Worm (Caenorhabditis elegans) whole organism, midembryonic: Measurements from ENCODE around the gene ife-1.

Experiments used
- T22C8.4 ChIP-seq: fragments of 200-800 bp; sonication (Bioruptor generic); IDR thresholded peaks from 2 replicates; pipeline ENCODE4 v1.3.6; 2022; ENCODE audit warnings: missing genetic modification characterization, missing compliant biosample characterization
- cog-1 ChIP-seq: sonication (generic microtip); optimal IDR thresholded peaks from 2 replicates; lab custom pipeline; 2016; ENCODE audit warnings: missing genetic modification characterization, missing compliant biosample characterization
- flt-1 ChIP-seq: fragments of 200-800 bp; sonication (Bioruptor generic); IDR thresholded peaks from 2 replicates; pipeline ENCODE4 v1.3.6; 2022; ENCODE audit warnings: missing genetic modification characterization, missing compliant biosample characterization
- klf-2 ChIP-seq: fragments of 200-800 bp; sonication (Bioruptor generic); conservative IDR thresholded peaks from 2 replicates; pipeline ENCODE4 v1.3.6; 2022; ENCODE audit warnings: missing genetic modification reagents, missing genetic modification characterization, missing compliant biosample characterization
- med-1 ChIP-seq: sonication (generic microtip); optimal IDR thresholded peaks from 2 replicates; lab custom pipeline; 2017; ENCODE audit warnings: missing genetic modification characterization, mild to moderate bottlenecking, missing compliant biosample characterization, antibody characterized with exemption, missing genetic modification reagents; ENCODE audit not compliant: insufficient read depth
- ref-1 ChIP-seq: fragments of 200-800 bp; sonication (Bioruptor generic); conservative IDR thresholded peaks from 2 replicates; pipeline ENCODE4 v1.3.6; 2022; ENCODE audit warnings: missing genetic modification reagents, missing genetic modification characterization, missing compliant biosample characterization
- tab-1 ChIP-seq: fragments of 200-800 bp; sonication (Bioruptor generic); IDR thresholded peaks from 2 replicates; pipeline ENCODE4 v1.3.6; 2022; ENCODE audit warnings: missing genetic modification characterization, missing compliant biosample characterization
- ztf-23 ChIP-seq: fragments of 200-800 bp; sonication (Bioruptor generic); IDR thresholded peaks from 2 replicates; pipeline ENCODE4 v1.3.6; 2022; ENCODE audit warnings: missing genetic modification reagents, missing genetic modification characterization, missing compliant biosample characterization
- ztf-29 ChIP-seq: fragments of 200-800 bp; sonication (Bioruptor generic); IDR thresholded peaks from 2 replicates; pipeline ENCODE4 v1.3.6; 2022; ENCODE audit warnings: missing genetic modification reagents, missing genetic modification characterization, missing compliant biosample characterization

The ife-1 gene

DNA sequence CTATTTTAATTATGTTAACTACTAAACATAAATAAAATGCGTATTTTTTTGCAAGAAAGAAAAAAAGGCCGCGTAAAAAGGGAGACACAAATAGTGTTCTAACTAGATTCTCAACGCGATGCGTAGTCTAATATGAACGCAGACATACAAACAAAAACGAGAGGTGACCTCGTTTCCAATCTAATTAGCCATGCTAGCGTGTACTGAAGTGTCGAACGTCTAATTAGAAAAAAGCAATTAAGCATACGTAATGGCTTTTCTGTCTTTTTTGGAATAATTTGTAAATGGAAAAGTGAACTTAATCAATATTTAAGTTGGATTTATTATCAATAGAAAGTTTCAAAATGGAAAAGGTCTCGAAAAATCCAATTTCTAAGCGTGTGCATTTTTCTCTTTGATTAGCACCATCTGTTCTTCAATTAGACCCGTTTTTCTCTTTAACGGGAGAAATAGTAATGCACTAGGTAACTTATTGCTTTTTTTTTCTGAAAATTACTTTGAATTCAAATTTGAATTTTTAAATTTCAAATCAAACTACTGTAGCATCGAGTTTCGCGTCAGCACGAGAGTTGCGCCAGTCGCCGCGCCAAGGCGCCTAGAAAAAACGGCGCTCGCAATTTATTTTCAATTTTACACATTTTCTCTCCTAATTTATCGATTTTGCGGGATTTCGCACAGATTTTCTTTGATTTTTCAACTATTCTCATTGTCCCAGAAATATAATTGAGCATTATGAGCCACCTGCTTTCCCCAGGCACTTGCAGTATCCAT is 2.5 kb upstream of the ife-1 start:
- TF ChIP-seq ztf-29 (GFP tag; lab: Robert Waterston, UW) (no peak), cog-1 (no peak), tab-1 (GFP tag; lab: Robert Waterston, UW) (no peak), ref-1 (GFP tag; lab: Robert Waterston, UW) (no peak), klf-2 (GFP tag; lab: Robert Waterston, UW) (no peak), T22C8.4 (0 out of 2 replicates have a peak, but pooled peaks have one; percentile 10), ztf-23 (GFP tag; lab: Robert Waterston, UW) (0 out of 2 replicates have a peak, but pooled peaks have one; percentile 33), flt-1 (no peak), med-1 (GFP tag; lab: Kevin White, UChicago) (no peak)

DNA sequence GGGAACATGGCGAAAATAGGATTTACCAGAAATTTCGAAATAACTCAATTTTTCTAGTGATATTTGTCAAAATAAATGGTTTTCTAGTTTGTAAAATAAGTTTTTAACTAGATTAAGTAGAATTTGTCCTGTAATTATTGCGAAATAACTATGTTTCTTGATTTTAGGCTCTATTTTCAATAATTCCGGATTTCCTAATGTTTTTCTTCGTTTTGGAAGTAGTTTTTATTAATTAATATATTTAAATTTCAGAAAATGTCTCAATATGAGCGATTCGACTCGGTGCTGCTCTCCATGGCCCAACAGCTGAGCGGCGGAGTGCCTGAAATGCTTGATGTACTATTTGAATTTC is 2.0 kb upstream of the ife-1 start, which contains the start of gene nud-1:
Gene nud-1 (plus strand): TSS at position 253 of the 352 bp plus-strand sequence.
- TF ChIP-seq ztf-23 (GFP tag; lab: Robert Waterston, UW) (no peak), klf-2 (GFP tag; lab: Robert Waterston, UW) (no peak), ztf-29 (GFP tag; lab: Robert Waterston, UW) (no peak), flt-1 (no peak), tab-1 (GFP tag; lab: Robert Waterston, UW) (no peak), T22C8.4 (no peak), ref-1 (GFP tag; lab: Robert Waterston, UW) (no peak)

ce11 chrIII:13342079-13342734 is 1.0 kb upstream of the ife-1 start, which contains the start of gene dro-1:
Gene dro-1 (plus strand): TSS chrIII:13342684.
- TF ChIP-seq flt-1 (no peak), cog-1 (no peak), ztf-29 (GFP tag; lab: Robert Waterston, UW) (no peak), ztf-23 (GFP tag; lab: Robert Waterston, UW) (no peak), T22C8.4 (no peak), klf-2 (GFP tag; lab: Robert Waterston, UW) (no peak), tab-1 (GFP tag; lab: Robert Waterston, UW) (no peak), ref-1 (GFP tag; lab: Robert Waterston, UW) (no peak), med-1 (GFP tag; lab: Kevin White, UChicago) (no peak)

DNA sequence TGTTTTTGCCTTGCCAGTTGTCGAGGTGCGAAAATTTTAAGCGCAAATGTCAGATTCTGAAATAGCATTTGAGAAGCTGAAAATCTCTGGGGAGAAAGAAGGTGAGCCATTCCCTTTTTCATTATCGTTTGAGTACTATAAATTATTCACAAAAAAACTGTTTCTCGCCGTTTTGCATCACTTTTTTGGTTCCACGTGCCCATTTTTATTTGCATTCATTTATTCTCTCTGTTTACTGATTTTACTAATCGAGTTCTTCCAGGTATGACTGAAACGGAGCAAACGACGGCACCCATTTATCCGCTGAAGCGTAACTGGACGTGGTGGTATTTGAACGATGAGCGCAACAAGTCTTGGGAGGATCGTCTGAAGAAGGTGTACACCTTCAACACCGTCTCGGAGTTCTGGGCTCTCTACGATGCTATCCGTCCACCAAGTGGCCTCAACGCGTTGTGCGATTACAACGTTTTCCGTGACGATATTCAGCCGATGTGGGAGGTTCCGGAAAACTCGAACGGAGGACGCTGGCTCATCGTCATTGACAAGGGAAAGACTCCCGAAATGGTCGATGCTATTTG is 434 bp downstream of the ife-1 start:
- TF ChIP-seq tab-1 (GFP tag; lab: Robert Waterston, UW) (no peak), ztf-23 (GFP tag; lab: Robert Waterston, UW) (no peak), klf-2 (GFP tag; lab: Robert Waterston, UW) (no peak), flt-1 (no peak), med-1 (GFP tag; lab: Kevin White, UChicago) (no peak), T22C8.4 (no peak), cog-1 (no peak), ref-1 (GFP tag; lab: Robert Waterston, UW) (no peak), ztf-29 (GFP tag; lab: Robert Waterston, UW) (no peak)

DNA sequence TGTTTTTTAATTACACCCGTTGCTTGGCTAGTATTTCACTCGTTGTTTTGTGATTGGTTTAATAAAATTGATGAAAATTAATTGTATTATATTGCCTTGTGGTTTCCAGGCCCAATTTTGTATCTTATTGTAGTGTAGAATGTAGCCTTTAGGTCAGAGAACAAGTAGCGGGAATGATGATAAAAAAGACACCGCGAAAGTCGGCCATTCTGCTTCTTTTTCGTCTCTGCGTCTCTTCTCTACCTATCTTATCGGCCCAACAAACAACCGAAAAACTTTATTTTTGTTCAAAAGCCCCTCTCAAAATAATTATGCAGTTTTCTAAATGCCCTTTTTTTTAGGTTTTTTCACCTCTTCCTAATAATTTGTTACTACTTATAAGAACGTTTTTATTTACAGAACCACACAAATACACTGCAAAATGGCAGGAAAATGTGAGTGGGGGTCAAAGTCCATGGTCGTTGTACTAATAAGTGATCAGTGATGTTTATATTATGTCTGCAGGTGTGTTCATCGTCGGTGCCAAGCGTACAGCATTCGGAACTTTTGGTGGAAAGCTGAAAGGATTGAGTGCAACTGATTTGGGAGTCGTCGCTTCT is 1.4 kb downstream of the ife-1 start, which contains the start of gene acaa-2:
Gene acaa-2 (plus strand): TSS at position 400 of the 599 bp plus-strand sequence.
- TF ChIP-seq cog-1, result no peak
- TF ChIP-seq flt-1, result no peak
- no peak for TF ChIP-seq klf-2 (GFP tag; lab: Robert Waterston, UW)
- no peak for TF ChIP-seq ztf-23 (GFP tag; lab: Robert Waterston, UW)
- no peak for TF ChIP-seq T22C8.4
- no peak for TF ChIP-seq ref-1 (GFP tag; lab: Robert Waterston, UW)

DNA sequence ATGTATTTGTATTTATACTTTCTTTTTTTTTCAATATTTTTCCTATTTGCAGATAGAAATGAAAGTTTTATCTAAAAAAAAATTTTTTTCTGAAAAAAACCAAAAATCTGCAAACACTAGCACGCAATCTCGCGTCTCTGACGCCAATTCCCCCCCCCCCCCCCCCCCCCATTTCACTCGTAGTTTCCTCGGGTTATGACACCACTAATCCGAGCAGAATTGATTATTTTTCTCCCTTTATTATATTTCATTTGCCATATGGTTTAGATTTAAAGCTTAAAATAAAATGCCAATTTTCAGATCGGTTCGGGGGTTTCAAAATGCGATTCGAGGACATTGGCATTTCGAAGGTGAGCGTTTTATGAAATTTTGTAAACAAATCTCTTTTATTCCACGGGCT is 3.6 kb downstream of the ife-1 start, which contains the start of gene mtm-6:
Gene mtm-6 (plus strand): TSS at position 301 of the 400 bp plus-strand sequence.
- TF ChIP-seq cog-1 (no peak), klf-2 (GFP tag; lab: Robert Waterston, UW) (no peak), ztf-29 (GFP tag; lab: Robert Waterston, UW) (no peak), T22C8.4 (no peak), flt-1 (no peak), med-1 (GFP tag; lab: Kevin White, UChicago) (no peak), ztf-23 (GFP tag; lab: Robert Waterston, UW) (no peak), ref-1 (GFP tag; lab: Robert Waterston, UW) (no peak), tab-1 (GFP tag; lab: Robert Waterston, UW) (no peak)

ce11 chrIII:13347782-13348327 is 4.6 kb downstream of the ife-1 start:
- TF ChIP-seq flt-1 (no peak), klf-2 (GFP tag; lab: Robert Waterston, UW) (no peak), med-1 (GFP tag; lab: Kevin White, UChicago) (no peak), tab-1 (GFP tag; lab: Robert Waterston, UW) (no peak), ztf-23 (GFP tag; lab: Robert Waterston, UW) (no peak), ztf-29 (GFP tag; lab: Robert Waterston, UW) (no peak), cog-1 (no peak), ref-1 (GFP tag; lab: Robert Waterston, UW) (no peak), T22C8.4 (no peak)

ce11 chrIII:13348891-13349290 is 5.7 kb downstream of the ife-1 start:
- no peak for TF ChIP-seq cog-1
- TF ChIP-seq med-1 (GFP tag; lab: Kevin White, UChicago), result no peak
- TF ChIP-seq klf-2 (GFP tag; lab: Robert Waterston, UW), result no peak
- TF ChIP-seq T22C8.4, result no peak
